Worm (Caenorhabditis elegans): Measurements from ENCODE around the gene col-113.
A peak's percentile ranks its signal among the peaks of the same experiment; 100 is the strongest.

col-113 gene

ce11 chrIV:7111354-7111753 is 41.0 kb downstream of the col-113 start, which contains the start of the genes ZC477.7 and ssq-3:
Gene ZC477.7, minus strand, starts transcription at chrIV:7111454.
Gene ssq-3, plus strand, starts transcription at chrIV:7111604.
- TF ChIP-seq fkh-10 (GFP tag; optimal IDR thresholded peaks at IDR 0.05) (no peak), aha-1 (tag) (no peak), lsy-2 (tag; optimal IDR thresholded peaks at IDR 0.05) (no peak), ceh-20 (GFP tag; IDR thresholded peaks at IDR 0.05) (no peak), nhr-6 (tag; optimal IDR thresholded peaks at IDR 0.05) (no peak), nhr-102 (tag; optimal IDR thresholded peaks at IDR 0.05) (no peak), mdt-29 (GFP tag; IDR thresholded peaks at IDR 0.05) (no peak), nhr-11 (tag; optimal IDR thresholded peaks at IDR 0.05) (no peak)

- TF ChIP-seq ceh-28 (tag; optimal IDR thresholded peaks at IDR 0.05) (no peak), dmd-6 (GFP tag; IDR thresholded peaks at IDR 0.05) (no peak), R02D3.7 (tag; optimal IDR thresholded peaks at IDR 0.05) (no peak), mxl-3 (GFP tag; optimal IDR thresholded peaks at IDR 0.05) (no peak), ZK337.2 (GFP tag; IDR thresholded peaks at IDR 0.05) (no peak), unc-130 (GFP tag; optimal IDR thresholded peaks at IDR 0.05) (no peak)
Observed at ce11 chrIV:7107893-7108292, 44.4 kb downstream of the col-113 start, which contains the start of gene ZC477.2. Gene ZC477.2, plus strand, starts transcription at chrIV:7108193.

ce11 chrIV:7103211-7103679 is 49.1 kb downstream of the col-113 start, which contains the start of the genes rde-8 and ZC477.3:
Gene rde-8, minus strand, starts transcription at chrIV:7103261.
Gene ZC477.3, plus strand, starts transcription at chrIV:7103492.
- TF ChIP-seq F26F4.8 (GFP tag; conservative IDR thresholded peaks at IDR 0.05), result no peak
- TF ChIP-seq lin-39 (tag; optimal IDR thresholded peaks at IDR 0.05), result no peak
- no peak for TF ChIP-seq ceh-82 (tag; optimal IDR thresholded peaks at IDR 0.05)
- no peak for TF ChIP-seq daf-12 (tag; optimal IDR thresholded peaks at IDR 0.05)
- TF ChIP-seq ZK546.5 (tag; optimal IDR thresholded peaks at IDR 0.05), result no peak
- no peak for TF ChIP-seq ctbp-1 (GFP tag; IDR thresholded peaks at IDR 0.05)
- TF ChIP-seq Y105C5A.15 (GFP tag; IDR thresholded peaks at IDR 0.05), result no peak
- TF ChIP-seq zip-11 (GFP tag; IDR thresholded peaks at IDR 0.05), result no peak
- no peak for TF ChIP-seq lin-29 (GFP tag; IDR thresholded peaks at IDR 0.05)
- TF ChIP-seq sdz-12 (GFP tag; optimal IDR thresholded peaks at IDR 0.05), result no peak
- no peak for TF ChIP-seq ceh-32 (tag; optimal IDR thresholded peaks at IDR 0.05; ENCODE audit: poor library complexity)
- no peak for TF ChIP-seq ceh-20 (GFP tag; IDR thresholded peaks at IDR 0.05)
- TF ChIP-seq nhr-41 (GFP tag; IDR thresholded peaks at IDR 0.05), result no peak
- peak; percentile 23 for TF ChIP-seq F37D6.2 (tag; optimal IDR thresholded peaks at IDR 0.05)
- peak; percentile 54 for TF ChIP-seq T20F7.1 (GFP tag; optimal IDR thresholded peaks at IDR 0.05)
- TF ChIP-seq tag-97 (GFP tag; IDR thresholded peaks at IDR 0.05), result no peak
- no peak for TF ChIP-seq F44E2.7 (GFP tag; IDR thresholded peaks at IDR 0.05)
- TF ChIP-seq nhr-76 (tag; optimal IDR thresholded peaks at IDR 0.05), result no peak
- no peak for TF ChIP-seq php-3 (GFP tag; IDR thresholded peaks at IDR 0.05)
- no peak for TF ChIP-seq F10B5.3 (tag; optimal IDR thresholded peaks at IDR 0.05)
- 0 out of 2 replicates have a peak, but pooled peaks have one; percentile 60 for TF ChIP-seq hmg-1.1 (GFP tag; IDR thresholded peaks at IDR 0.05)
- TF ChIP-seq nhr-10 (tag; optimal IDR thresholded peaks at IDR 0.05), result no peak
- no peak for TF ChIP-seq ceh-28 (tag; optimal IDR thresholded peaks at IDR 0.05)
- no peak for TF ChIP-seq ztf-11 (tag; optimal IDR thresholded peaks at IDR 0.05)
- TF ChIP-seq dmd-9 (GFP tag; IDR thresholded peaks at IDR 0.05), result no peak
- no peak for TF ChIP-seq ceh-44 (GFP tag; IDR thresholded peaks at IDR 0.05)
- TF ChIP-seq lsy-2 (tag; optimal IDR thresholded peaks at IDR 0.05), result peak in 1 of 2 experiments; percentile 88
- TF ChIP-seq nhr-6 (tag; optimal IDR thresholded peaks at IDR 0.05), result peak; percentile 24
- TF ChIP-seq cey-2 (tag; optimal IDR thresholded peaks at IDR 0.05; ENCODE audit: borderline replicate concordance, insufficient read depth), result no peak
- peak; percentile 28 for TF ChIP-seq jun-1 (tag; optimal IDR thresholded peaks at IDR 0.05)
- TF ChIP-seq daf-19 (GFP tag; conservative IDR thresholded peaks at IDR 0.05), result no peak
- no peak for TF ChIP-seq dmd-8 (GFP tag; IDR thresholded peaks at IDR 0.05)
- TF ChIP-seq rbr-2 (tag; optimal IDR thresholded peaks at IDR 0.05), result peak; percentile 59
- no peak for TF ChIP-seq ceh-62 (tag; optimal IDR thresholded peaks at IDR 0.05)
- no peak for TF ChIP-seq R02D3.7 (tag; optimal IDR thresholded peaks at IDR 0.05)
- TF ChIP-seq unc-39 (tag; optimal IDR thresholded peaks at IDR 0.05), result no peak
- TF ChIP-seq zag-1 (tag; optimal IDR thresholded peaks at IDR 0.05), result no peak
- TF ChIP-seq F49E8.2 (tag; optimal IDR thresholded peaks at IDR 0.05; ENCODE audit: borderline replicate concordance), result no peak
- no peak for TF ChIP-seq zfp-2 (tag; optimal IDR thresholded peaks at IDR 0.05)
- peak; percentile 3 for TF ChIP-seq nhr-11 (tag; optimal IDR thresholded peaks at IDR 0.05)

All from whole organism, L4 larva.